Fruit fly (Drosophila melanogaster) whole organism, wandering third instar larva: ENCODE data around the gene CG11076.

Experiments
- Abd-B ChIP-seq: fragments of >200 bp; optimal IDR thresholded peaks from 2 replicates; lab custom pipeline; 2017; ENCODE audit warnings: missing biosample characterization, missing genetic modification characterization
- Dfd ChIP-seq: fragments of >200 bp; optimal IDR thresholded peaks from 2 replicates; lab custom pipeline; 2017; ENCODE audit warnings: missing biosample characterization, missing genetic modification characterization
- Dif ChIP-seq: fragments of 200-275, 200-300 bp; sonication (Bioruptor generic); optimal IDR thresholded peaks from 2 replicates; lab custom pipeline; 2018; ENCODE audit warnings: missing biosample characterization, missing genetic modification characterization; ENCODE audit not compliant: partially characterized antibody
- GATAd ChIP-seq: sonication (Bioruptor generic); optimal IDR thresholded peaks from 2 replicates; lab custom pipeline; 2016; ENCODE audit warnings: missing biosample characterization, missing genetic modification characterization
- Hnf4 ChIP-seq: fragments of 200-800 bp; sonication (Bioruptor generic); optimal IDR thresholded peaks from 2 replicates; lab custom pipeline; 2016; ENCODE audit warnings: missing biosample characterization, mild to moderate bottlenecking, missing genetic modification characterization
- Hr78 ChIP-seq: fragments of >200 bp; optimal IDR thresholded peaks from 2 replicates; lab custom pipeline; 2017; ENCODE audit warnings: missing biosample characterization, missing genetic modification characterization
- Hr83 ChIP-seq: fragments of 200-300 bp; sonication (Bioruptor generic); optimal IDR thresholded peaks from 2 replicates; lab custom pipeline; 2016; ENCODE audit warnings: missing biosample characterization, mild to moderate bottlenecking, missing genetic modification characterization, moderate library complexity; ENCODE audit not compliant: poor library complexity, severe bottlenecking
- Jra ChIP-seq: sonication (Bioruptor generic); optimal IDR thresholded peaks from 2 replicates; lab custom pipeline; 2016; ENCODE audit warnings: missing biosample characterization, missing genetic modification characterization
- Myc ChIP-seq: fragments of >200 bp; optimal IDR thresholded peaks from 2 replicates; lab custom pipeline; 2017
- N ChIP-seq: fragments of >200 bp; optimal IDR thresholded peaks from 2 replicates; lab custom pipeline; 2018; ENCODE audit warnings: missing biosample characterization, missing external identifiers, missing genetic modification characterization
- OdsH ChIP-seq: fragments of 200-800 bp; sonication (Bioruptor generic); optimal IDR thresholded peaks from 2 replicates; lab custom pipeline; 2016; ENCODE audit warnings: missing biosample characterization, mild to moderate bottlenecking, missing genetic modification characterization
- Rel ChIP-seq, 2 experiments: fragments of 200-800 bp; sonication (Bioruptor generic) in 1 of 2; optimal IDR thresholded peaks; 2 replicates in 1 of 2; 3 replicates in 1 of 2; lab custom pipeline; 2016 to 2019; ENCODE audit warnings: mild to moderate bottlenecking in 2 of 2, missing biosample characterization in 2 of 2, missing genetic modification characterization in 2 of 2, moderate library complexity in 1 of 2
- Sp1 ChIP-seq: fragments of 200-800 bp; sonication (Bioruptor generic); optimal IDR thresholded peaks from 3 replicates; lab custom pipeline; 2019; ENCODE audit warnings: missing biosample characterization, mild to moderate bottlenecking, missing genetic modification characterization, moderate library complexity
- Vsx2 ChIP-seq: fragments of 200-300, 225-300 bp; sonication (Bioruptor generic); optimal IDR thresholded peaks from 2 replicates; lab custom pipeline; 2018; ENCODE audit warnings: missing biosample characterization, missing genetic modification characterization; ENCODE audit not compliant: partially characterized antibody
- br ChIP-seq: fragments of 200-800 bp; sonication (Bioruptor generic); optimal IDR thresholded peaks from 2 replicates; lab custom pipeline; 2016; ENCODE audit warnings: missing biosample characterization, missing genetic modification characterization
- brk ChIP-seq: fragments of 200-800 bp; sonication (Bioruptor generic); optimal IDR thresholded peaks from 2 replicates; lab custom pipeline; 2016; ENCODE audit warnings: missing biosample characterization, mild to moderate bottlenecking, missing genetic modification characterization
- dl ChIP-seq, 2 experiments: fragments of 175-275, 200-275 bp in 1 of 2; fragments of 200-275 bp in 1 of 2; sonication (Bioruptor generic); optimal IDR thresholded peaks; lab custom pipeline; 2018; ENCODE audit warnings: mild to moderate bottlenecking in 2 of 2, missing biosample characterization in 2 of 2, missing genetic modification characterization in 2 of 2, moderate library complexity in 2 of 2; ENCODE audit not compliant: partially characterized antibody in 2 of 2, insufficient read depth in 1 of 2
- dmrt93B ChIP-seq: fragments of 200-800 bp; sonication (Bioruptor generic); optimal IDR thresholded peaks from 2 replicates; lab custom pipeline; 2018; ENCODE audit warnings: missing biosample characterization, mild to moderate bottlenecking, missing genetic modification characterization
- dsf ChIP-seq: sonication (Bioruptor generic); optimal IDR thresholded peaks from 2 replicates; lab custom pipeline; 2016; ENCODE audit warnings: missing biosample characterization, missing genetic modification characterization, borderline replicate concordance
- ey ChIP-seq: fragments of 200-800 bp; sonication (Bioruptor generic); optimal IDR thresholded peaks from 2 replicates; lab custom pipeline; 2016; ENCODE audit warnings: missing biosample characterization, missing genetic modification characterization
- foxo ChIP-seq, 2 experiments: fragments of 200-800 bp; sonication (Bioruptor generic); optimal IDR thresholded peaks; 2 replicates in 1 of 2; 3 replicates in 1 of 2; lab custom pipeline; 2016 to 2017; ENCODE audit warnings: missing biosample characterization in 2 of 2, missing genetic modification characterization in 2 of 2
- h ChIP-seq: fragments of 200-800 bp; sonication (Bioruptor generic); optimal IDR thresholded peaks from 3 replicates; lab custom pipeline; 2016; ENCODE audit warnings: missing biosample characterization, mild to moderate bottlenecking, missing genetic modification characterization
- jim ChIP-seq: fragments of 175-275, 200-325 bp; sonication (Bioruptor generic); optimal IDR thresholded peaks from 2 replicates; lab custom pipeline; 2016; ENCODE audit warnings: missing biosample characterization, mild to moderate bottlenecking, missing genetic modification characterization
- lola ChIP-seq: fragments of >200 bp; optimal IDR thresholded peaks from 2 replicates; lab custom pipeline; 2017; ENCODE audit warnings: missing biosample characterization, missing genetic modification characterization
- psq ChIP-seq: fragments of 200-800 bp; sonication (Bioruptor generic); optimal IDR thresholded peaks from 3 replicates; lab custom pipeline; 2017; ENCODE audit warnings: missing biosample characterization, mild to moderate bottlenecking, missing genetic modification characterization, moderate library complexity
- rgr ChIP-seq: fragments of 200-800 bp; sonication (Bioruptor generic); optimal IDR thresholded peaks from 3 replicates; lab custom pipeline; 2016; ENCODE audit warnings: missing biosample characterization, mild to moderate bottlenecking, missing genetic modification characterization
- sage ChIP-seq: fragments of 200-800 bp; sonication (Bioruptor generic); optimal IDR thresholded peaks from 2 replicates; lab custom pipeline; 2016; ENCODE audit warnings: missing biosample characterization, mild to moderate bottlenecking, missing genetic modification characterization
- sv ChIP-seq: fragments of 200-800 bp; sonication (Bioruptor generic); optimal IDR thresholded peaks from 3 replicates; lab custom pipeline; 2016; ENCODE audit warnings: missing biosample characterization, missing genetic modification characterization
- tai ChIP-seq: sonication (Bioruptor generic); optimal IDR thresholded peaks from 2 replicates; lab custom pipeline; 2016; ENCODE audit warnings: missing biosample characterization, missing genetic modification characterization
- usp ChIP-seq: fragments of >200 bp; optimal IDR thresholded peaks from 2 replicates; lab custom pipeline; 2017; ENCODE audit warnings: missing biosample characterization, missing genetic modification characterization
- woc ChIP-seq: sonication (Bioruptor generic); optimal IDR thresholded peaks from 2 replicates; lab custom pipeline; 2016; ENCODE audit warnings: missing biosample characterization, mild to moderate bottlenecking, missing genetic modification characterization

Gene CG11076

dm6 chr4:1062957-1063812, 31.6 kb upstream of the CG11076 start:
- TF ChIP-seq h (no peak), OdsH (GFP tag; lab: Kevin White, UChicago) (no peak), Dfd (GFP tag; lab: Kevin White, UChicago) (peak; percentile 50)

dm6 chr4:1061095-1061432, 29.5 kb upstream of the CG11076 start:
- TF ChIP-seq psq, result no peak
- no peak for TF ChIP-seq br (GFP tag; lab: Kevin White, UChicago)
- TF ChIP-seq Vsx2 (GFP tag; lab: Kevin White, UChicago), result no peak
- no peak for TF ChIP-seq OdsH (GFP tag; lab: Kevin White, UChicago)
- no peak for TF ChIP-seq foxo (GFP tag; optimal IDR thresholded peaks at IDR 0.05; lab: Kevin White, UChicago)
- no peak for TF ChIP-seq woc (GFP tag; lab: Kevin White, UChicago)
- no peak for TF ChIP-seq GATAd (GFP tag; lab: Kevin White, UChicago)
- TF ChIP-seq Sp1 (GFP tag; lab: Kevin White, UChicago), result no peak
- no peak for TF ChIP-seq Jra (GFP tag; lab: Kevin White, UChicago)
- TF ChIP-seq h, result no peak
- TF ChIP-seq jim, result no peak
- no peak for TF ChIP-seq rgr (GFP tag; lab: Kevin White, UChicago)
- TF ChIP-seq Myc (lab: Kevin White, UChicago), result no peak
- no peak for TF ChIP-seq N
- no peak for TF ChIP-seq brk (GFP tag; lab: Kevin White, UChicago)
- no peak for TF ChIP-seq Rel (GFP tag; optimal IDR thresholded peaks at IDR 0.05; lab: Kevin White, UChicago)
- TF ChIP-seq Rel (tag; optimal IDR thresholded peaks at IDR 0.05; lab: Kevin White, UChicago), result no peak
- TF ChIP-seq dl (GFP tag; optimal IDR thresholded peaks at IDR 0.05; lab: Kevin White, UChicago; ENCODE audit: insufficient read depth in 1 of 2, partially characterized antibody in 2 of 2), result no peak
- no peak for TF ChIP-seq Hr83
- TF ChIP-seq dsf, result no peak
- TF ChIP-seq Abd-B (GFP tag; lab: Kevin White, UChicago), result no peak

DNA sequence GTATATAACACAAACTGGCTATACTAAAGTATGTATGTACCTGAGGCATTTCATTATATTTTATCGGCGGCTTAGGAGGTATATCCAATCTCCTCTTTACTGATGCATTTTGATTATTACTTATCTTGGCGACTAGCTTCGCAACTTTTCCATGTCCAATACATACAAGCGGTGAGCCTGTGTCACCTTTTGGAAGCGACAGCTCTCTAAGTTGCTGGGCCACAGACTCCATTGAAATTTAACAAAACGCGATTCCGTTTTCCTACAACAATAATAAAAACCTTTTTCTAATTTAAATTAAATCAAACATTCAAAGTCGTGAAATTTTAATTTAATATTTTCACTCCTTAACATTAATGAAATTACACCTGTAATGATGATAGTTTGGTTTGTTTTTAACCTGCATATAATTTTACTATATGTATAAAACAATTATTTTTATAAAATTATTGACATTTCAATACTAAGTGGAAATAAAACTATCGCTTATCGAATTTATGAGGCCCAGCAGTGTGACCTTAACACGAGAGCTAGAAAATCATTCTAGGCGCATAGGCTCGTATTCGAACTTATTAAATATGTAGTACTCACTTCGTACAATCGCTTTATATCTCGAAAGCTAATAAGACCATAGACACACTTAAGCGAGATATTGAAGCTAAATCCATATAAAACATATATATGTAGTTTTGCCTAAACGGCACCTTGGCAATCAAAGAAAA, 29.0 kb upstream of the CG11076 start, which contains the start of gene apolpp:
apolpp (plus strand) TSS at position 597 of the 722 bp plus-strand sequence.
- TF ChIP-seq jim (no peak), Hr78 (GFP tag; lab: Kevin White, UChicago) (peak; percentile 57), sage (peak; percentile 15), dmrt93B (GFP tag; lab: Kevin White, UChicago) (no peak), woc (GFP tag; lab: Kevin White, UChicago) (peak; percentile 75), N (peak; percentile 97), usp (GFP tag; lab: Kevin White, UChicago) (no peak)

dm6 chr4:1053653-1054163, 22.2 kb upstream of the CG11076 start, which contains the start of gene CaMKII:
Gene CaMKII, minus strand, starts transcription at chr4:1053703.
- TF ChIP-seq N, result no peak
- no peak for TF ChIP-seq Hr83
- no peak for TF ChIP-seq lola (GFP tag; lab: Kevin White, UChicago)
- no peak for TF ChIP-seq usp (GFP tag; lab: Kevin White, UChicago)
- peak; percentile 24 for TF ChIP-seq woc (GFP tag; lab: Kevin White, UChicago)
- no peak for TF ChIP-seq Vsx2 (GFP tag; lab: Kevin White, UChicago)
- no peak for TF ChIP-seq brk (GFP tag; lab: Kevin White, UChicago)
- TF ChIP-seq dsf, result no peak
- TF ChIP-seq Hnf4, result no peak
- TF ChIP-seq rgr (GFP tag; lab: Kevin White, UChicago), result peak; percentile 38
- TF ChIP-seq Abd-B (GFP tag; lab: Kevin White, UChicago), result no peak
- TF ChIP-seq OdsH (GFP tag; lab: Kevin White, UChicago), result peak; percentile 3
- peak; percentile 37 for TF ChIP-seq sage
- peak; percentile 40 for TF ChIP-seq h
- TF ChIP-seq foxo (GFP tag; optimal IDR thresholded peaks at IDR 0.05; lab: Kevin White, UChicago), result no peak
- TF ChIP-seq ey (GFP tag; lab: Kevin White, UChicago), result no peak
- TF ChIP-seq psq, result peak; percentile 32
- no peak for TF ChIP-seq sv (GFP tag; lab: Kevin White, UChicago)
- no peak for TF ChIP-seq Dif
- TF ChIP-seq tai (GFP tag; lab: Kevin White, UChicago), result no peak
